Fruit fly (Drosophila melanogaster): ENCODE measurements around the gene CG33664.

- no peak for TF ChIP-seq pan (optimal IDR thresholded peaks at IDR 0.05)
- TF ChIP-seq psq (optimal IDR thresholded peaks at IDR 0.05): no peak
- no peak for TF ChIP-seq Dll (optimal IDR thresholded peaks at IDR 0.05)
Observed at dm6 chrX:6358198-6358597, 25.8 kb upstream of the CG33664 start.
